Fruit fly (Drosophila melanogaster) whole organism, embryonic: Measurements from ENCODE around the gene HipHop.

Experiments
- B-H2 ChIP-seq: fragments of 200-800 bp; sonication (Bioruptor generic); optimal IDR thresholded peaks from 2 replicates; lab custom pipeline; 2018; ENCODE audit warnings: missing biosample characterization, mild to moderate bottlenecking, missing genetic modification characterization
- CG10979 ChIP-seq: fragments of 200-800 bp; sonication (Bioruptor generic); optimal IDR thresholded peaks from 2 replicates; lab custom pipeline; 2018; ENCODE audit warnings: missing biosample characterization, mild to moderate bottlenecking, missing genetic modification characterization, moderate library complexity
- CG1233 ChIP-seq: fragments of 200-800 bp; sonication (Bioruptor generic); optimal IDR thresholded peaks from 4 replicates; lab custom pipeline; 2018; ENCODE audit warnings: missing biosample characterization, mild to moderate bottlenecking, missing genetic modification characterization
- CG12942 ChIP-seq: fragments of 200-800 bp; sonication (Bioruptor generic); optimal IDR thresholded peaks from 3 replicates; lab custom pipeline; 2016; ENCODE audit warnings: missing biosample characterization, missing genetic modification characterization
- CG14710 ChIP-seq: fragments of 200-800 bp; sonication (Bioruptor generic); optimal IDR thresholded peaks from 3 replicates; lab custom pipeline; 2019; ENCODE audit warnings: missing biosample characterization, mild to moderate bottlenecking, missing genetic modification characterization, moderate library complexity
- CG15011 ChIP-seq: fragments of 200-800 bp; sonication (Bioruptor generic); optimal IDR thresholded peaks from 3 replicates; lab custom pipeline; 2018; ENCODE audit warnings: missing biosample characterization, mild to moderate bottlenecking, missing genetic modification characterization
- CG15514 ChIP-seq: fragments of 200-800 bp; sonication (Bioruptor generic); optimal IDR thresholded peaks from 3 replicates; lab custom pipeline; 2017; ENCODE audit warnings: missing biosample characterization, missing genetic modification characterization, mild to moderate bottlenecking, moderate library complexity, missing genetic modification reagents
- CG1602 ChIP-seq: fragments of 200-800 bp; sonication (Bioruptor generic); optimal IDR thresholded peaks from 3 replicates; lab custom pipeline; 2016; ENCODE audit warnings: missing biosample characterization, missing genetic modification characterization
- CG18262 ChIP-seq: fragments of 200-800 bp; optimal IDR thresholded peaks from 3 replicates; lab custom pipeline; 2019; ENCODE audit warnings: missing biosample characterization, mild to moderate bottlenecking, missing genetic modification characterization, moderate library complexity
- CG2116 ChIP-seq: fragments of 200-800 bp; sonication (Bioruptor generic); optimal IDR thresholded peaks from 3 replicates; lab custom pipeline; 2018; ENCODE audit warnings: missing biosample characterization, mild to moderate bottlenecking, missing genetic modification characterization
- CG2120 ChIP-seq: fragments of 200-800 bp; sonication (Bioruptor generic); optimal IDR thresholded peaks from 3 replicates; lab custom pipeline; 2016; ENCODE audit warnings: missing biosample characterization, missing genetic modification characterization
- CG3281 ChIP-seq: fragments of 200-800 bp; sonication (Bioruptor generic); optimal IDR thresholded peaks from 3 replicates; lab custom pipeline; 2017; ENCODE audit warnings: missing biosample characterization, mild to moderate bottlenecking, missing genetic modification characterization
- CG33213 ChIP-seq: fragments of 200-800 bp; sonication (Bioruptor generic); optimal IDR thresholded peaks from 3 replicates; lab custom pipeline; 2016; ENCODE audit warnings: missing biosample characterization, missing genetic modification characterization
- CG34376 ChIP-seq: fragments of 200-800 bp; sonication (Bioruptor generic); optimal IDR thresholded peaks from 2 replicates; lab custom pipeline; 2018; ENCODE audit warnings: missing biosample characterization, mild to moderate bottlenecking, missing genetic modification characterization
- CG3995 ChIP-seq: fragments of 200-800 bp; sonication (Bioruptor generic); optimal IDR thresholded peaks from 3 replicates; lab custom pipeline; 2016; ENCODE audit warnings: missing biosample characterization, missing genetic modification characterization
- CG6813 ChIP-seq: fragments of 200-800 bp; sonication (Bioruptor generic); optimal IDR thresholded peaks from 2 replicates; lab custom pipeline; 2017; ENCODE audit warnings: missing biosample characterization, missing genetic modification characterization, mild to moderate bottlenecking, moderate library complexity, missing genetic modification reagents
- CG9932 ChIP-seq: fragments of 200-800 bp; sonication (Bioruptor generic); IDR thresholded peaks from 2 replicates; pipeline ENCODE4 v1.3.6; 2022; ENCODE audit warnings: missing biosample characterization, missing genetic modification characterization
- NK7.1 ChIP-seq: fragments of 200-800 bp; sonication (Bioruptor generic); optimal IDR thresholded peaks from 3 replicates; lab custom pipeline; 2016; ENCODE audit warnings: missing biosample characterization, missing genetic modification characterization
- Neu2 ChIP-seq: fragments of 200-800 bp; sonication (Bioruptor generic); optimal IDR thresholded peaks from 3 replicates; lab custom pipeline; 2016; ENCODE audit warnings: missing biosample characterization, missing genetic modification characterization, borderline replicate concordance
- Ptx1 ChIP-seq: fragments of 200-800 bp; sonication (Bioruptor generic); IDR thresholded peaks from 2 replicates; pipeline ENCODE4 v1.3.6; 2022; ENCODE audit warnings: missing biosample characterization, missing genetic modification characterization
- Side ChIP-seq: fragments of 200-800 bp; sonication (Bioruptor generic); optimal IDR thresholded peaks from 2 replicates; lab custom pipeline; 2016; ENCODE audit warnings: missing biosample characterization, missing genetic modification characterization
- Sry-δ ChIP-seq: fragments of 200-800 bp; sonication (Bioruptor generic); optimal IDR thresholded peaks from 2 replicates; lab custom pipeline; 2016; ENCODE audit warnings: missing biosample characterization, missing genetic modification characterization
- aop ChIP-seq: fragments of 200-800 bp; sonication (Bioruptor generic); IDR thresholded peaks from 2 replicates; pipeline ENCODE4 v1.3.6; 2022; ENCODE audit warnings: missing biosample characterization, missing genetic modification characterization
- crc ChIP-seq: fragments of 200-800 bp; sonication (Bioruptor generic); optimal IDR thresholded peaks from 2 replicates; lab custom pipeline; 2016; ENCODE audit warnings: missing biosample characterization, missing genetic modification characterization
- cwo ChIP-seq: fragments of 200-800 bp; sonication (Bioruptor generic); optimal IDR thresholded peaks from 3 replicates; lab custom pipeline; 2017; ENCODE audit warnings: missing biosample characterization, missing genetic modification characterization, mild to moderate bottlenecking, moderate library complexity, missing genetic modification reagents
- dimm ChIP-seq: fragments of 200-800 bp; sonication (Bioruptor generic); IDR thresholded peaks from 2 replicates; pipeline ENCODE4 v1.3.6; 2022; ENCODE audit warnings: missing biosample characterization, missing genetic modification characterization
- dm ChIP-seq: fragments of 200-800 bp; sonication (Bioruptor generic); optimal IDR thresholded peaks from 3 replicates; lab custom pipeline; 2016; ENCODE audit warnings: missing biosample characterization, missing genetic modification characterization
- fd102C ChIP-seq: fragments of 200-800 bp; sonication (Bioruptor generic); optimal IDR thresholded peaks from 2 replicates; lab custom pipeline; 2018; ENCODE audit warnings: missing biosample characterization, mild to moderate bottlenecking, missing genetic modification characterization, moderate library complexity
- grau ChIP-seq: fragments of 200-800 bp; optimal IDR thresholded peaks from 3 replicates; lab custom pipeline; 2019; ENCODE audit warnings: missing biosample characterization, mild to moderate bottlenecking, missing genetic modification characterization, moderate library complexity
- ind ChIP-seq: fragments of 200-800 bp; sonication (Bioruptor generic); optimal IDR thresholded peaks from 3 replicates; lab custom pipeline; 2016; ENCODE audit warnings: missing biosample characterization, missing genetic modification characterization
- kah ChIP-seq: fragments of 200-800 bp; sonication (Bioruptor generic); optimal IDR thresholded peaks from 2 replicates; lab custom pipeline; 2018; ENCODE audit warnings: missing biosample characterization, mild to moderate bottlenecking, missing genetic modification characterization
- knrl ChIP-seq: fragments of 200-800 bp; sonication (Bioruptor generic); IDR thresholded peaks from 3 replicates; pipeline ENCODE4 v1.3.6; 2022; ENCODE audit warnings: missing biosample characterization, missing genetic modification characterization; ENCODE audit not compliant: partially characterized antibody
- lab ChIP-seq: fragments of 200-800 bp; sonication (Bioruptor generic); optimal IDR thresholded peaks from 3 replicates; lab custom pipeline; 2017; ENCODE audit warnings: missing biosample characterization, missing genetic modification characterization, mild to moderate bottlenecking, moderate library complexity, missing genetic modification reagents
- nau ChIP-seq: fragments of 200-800 bp; sonication (Bioruptor generic); optimal IDR thresholded peaks from 3 replicates; lab custom pipeline; 2017; ENCODE audit warnings: missing biosample characterization, mild to moderate bottlenecking, missing genetic modification characterization, missing genetic modification reagents
- onecut ChIP-seq: fragments of 200-800 bp; sonication (Bioruptor generic); IDR thresholded peaks from 2 replicates; pipeline ENCODE4 v1.3.6; 2022; ENCODE audit warnings: missing biosample characterization, missing genetic modification characterization
- pho ChIP-seq: fragments of 200-800 bp; sonication (Bioruptor generic); optimal IDR thresholded peaks from 2 replicates; lab custom pipeline; 2016; ENCODE audit warnings: missing biosample characterization, missing genetic modification characterization
- phol ChIP-seq: fragments of 200-800 bp; sonication (Bioruptor generic); optimal IDR thresholded peaks from 3 replicates; lab custom pipeline; 2018; ENCODE audit warnings: missing biosample characterization, mild to moderate bottlenecking, missing genetic modification characterization, moderate library complexity
- ro ChIP-seq: fragments of 200-800 bp; sonication (Bioruptor generic); IDR thresholded peaks from 2 replicates; pipeline ENCODE4 v1.3.6; 2022; ENCODE audit warnings: missing biosample characterization, missing genetic modification characterization
- row ChIP-seq: fragments of 200-800 bp; sonication (Bioruptor generic); IDR thresholded peaks from 3 replicates; pipeline ENCODE4 v1.3.6; 2022; ENCODE audit warnings: missing biosample characterization, missing genetic modification characterization
- sens ChIP-seq: fragments of 200-800 bp; sonication (Bioruptor generic); peaks from one replicate; lab custom pipeline; 2016; ENCODE audit warnings: missing biosample characterization, missing genetic modification characterization
- sim ChIP-seq: fragments of 200-800 bp; sonication (Bioruptor generic); IDR thresholded peaks from 2 replicates; pipeline ENCODE4 v1.3.6; 2022; ENCODE audit warnings: missing biosample characterization, missing genetic modification characterization
- slou ChIP-seq: fragments of 200-800 bp; sonication (Bioruptor generic); optimal IDR thresholded peaks from 3 replicates; lab custom pipeline; 2016; ENCODE audit warnings: missing biosample characterization, missing genetic modification characterization
- sna ChIP-seq: fragments of 200-800 bp; sonication (Bioruptor generic); IDR thresholded peaks from 2 replicates; pipeline ENCODE4 v1.3.6; 2022; ENCODE audit warnings: missing biosample characterization, missing genetic modification characterization; ENCODE audit not compliant: partially characterized antibody
- sob ChIP-seq: fragments of 200-800 bp; sonication (Bioruptor generic); IDR thresholded peaks from 2 replicates; pipeline ENCODE4 v1.3.6; 2022; ENCODE audit warnings: missing biosample characterization, missing genetic modification characterization
- tll ChIP-seq, 2 experiments: fragments of 200-800 bp in 1 of 2; fragments of >200 bp in 1 of 2; sonication (Bioruptor generic) in 1 of 2; optimal IDR thresholded peaks; 2 replicates each; lab custom pipeline; 2017 to 2019; ENCODE audit warnings: missing biosample characterization in 2 of 2, missing genetic modification characterization in 2 of 2, mild to moderate bottlenecking in 1 of 2, moderate library complexity in 1 of 2
- unc-4 ChIP-seq: fragments of 200-800 bp; sonication (Bioruptor generic); IDR thresholded peaks from 2 replicates; pipeline ENCODE4 v1.3.6; 2022; ENCODE audit warnings: missing biosample characterization, missing genetic modification characterization; ENCODE audit not compliant: partially characterized antibody
- zen ChIP-seq: fragments of 200-800 bp; sonication (Bioruptor generic); optimal IDR thresholded peaks from 3 replicates; lab custom pipeline; 2018; ENCODE audit warnings: missing biosample characterization, mild to moderate bottlenecking, missing genetic modification characterization, moderate library complexity

Gene HipHop

DNA sequence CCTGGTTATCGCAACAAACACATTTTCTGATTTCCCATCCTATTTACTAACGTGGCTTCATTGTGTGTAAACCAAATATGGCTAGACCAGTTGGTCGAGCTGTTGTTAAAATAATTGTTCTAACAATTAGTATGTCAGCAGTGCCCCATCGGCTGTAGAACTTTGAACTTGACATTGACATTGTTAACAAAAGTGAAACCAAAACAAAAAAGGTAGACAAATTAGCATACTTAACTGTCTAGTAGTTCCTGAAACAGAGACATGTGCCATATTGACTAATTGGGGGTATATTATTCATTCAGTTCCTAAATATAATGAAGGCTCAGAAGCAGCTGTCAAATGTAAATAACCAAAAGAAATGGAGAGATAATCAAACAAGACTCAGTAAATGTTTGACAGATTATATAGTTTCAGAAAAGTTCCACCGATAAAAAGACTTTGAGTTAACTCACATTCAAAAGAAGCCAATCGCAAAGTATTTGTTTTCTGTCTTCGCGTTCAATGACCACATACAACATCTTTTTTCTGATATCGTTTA, 16.8 kb downstream of the HipHop start (continued):
- TF ChIP-seq CG14710 (tag; lab: Kevin White, UChicago), result peak; percentile 30
- no peak for TF ChIP-seq aop
- peak; percentile 71 for TF ChIP-seq Side (GFP tag; lab: Kevin White, UChicago)
- peak; percentile 39 for TF ChIP-seq cwo
- TF ChIP-seq NK7.1 (GFP tag; lab: Kevin White, UChicago), result peak; percentile 43
- TF ChIP-seq nau (GFP tag; lab: Kevin White, UChicago), result peak; percentile 16
- TF ChIP-seq sna, result no peak
- peak; percentile 41 for TF ChIP-seq CG15011
- peak; percentile 2 for TF ChIP-seq pho (GFP tag; lab: Kevin White, UChicago)
- TF ChIP-seq CG10979 (tag; lab: Kevin White, UChicago), result peak; percentile 17
- TF ChIP-seq sob (GFP tag; lab: Robert Waterston, UW), result no peak
- peak; percentile 56 for TF ChIP-seq CG6813 (GFP tag; lab: Kevin White, UChicago)
- peak; percentile 94 for TF ChIP-seq sens (GFP tag; lab: Kevin White, UChicago)
- peak; percentile 17 for TF ChIP-seq B-H2
- no peak for TF ChIP-seq Neu2 (GFP tag; lab: Kevin White, UChicago)
- no peak for TF ChIP-seq knrl (GFP tag; lab: Robert Waterston, UW)
- TF ChIP-seq unc-4, result no peak
- peak; percentile 26 for TF ChIP-seq crc
- TF ChIP-seq CG3281 (GFP tag; lab: Kevin White, UChicago), result peak; percentile 13
- peak; percentile 8 for TF ChIP-seq CG34376 (GFP tag; lab: Kevin White, UChicago)
- TF ChIP-seq row (GFP tag; lab: Robert Waterston, UW), result no peak
- TF ChIP-seq fd102C (GFP tag; lab: Kevin White, UChicago), result peak; percentile 4
- TF ChIP-seq CG1233 (GFP tag; lab: Kevin White, UChicago), result peak; percentile 58
- peak; percentile 23 for TF ChIP-seq lab
- no peak for TF ChIP-seq CG33213 (GFP tag; lab: Kevin White, UChicago)
- no peak for TF ChIP-seq dimm (GFP tag; lab: Robert Waterston, UW)
- TF ChIP-seq ind (GFP tag; lab: Kevin White, UChicago), result no peak
- peak; percentile 14 for TF ChIP-seq slou (GFP tag; lab: Kevin White, UChicago)
- peak; percentile 10 for TF ChIP-seq zen
- TF ChIP-seq sim (GFP tag; lab: Robert Waterston, UW), result no peak
- TF ChIP-seq CG15514 (GFP tag; lab: Kevin White, UChicago), result peak; percentile 37

DNA sequence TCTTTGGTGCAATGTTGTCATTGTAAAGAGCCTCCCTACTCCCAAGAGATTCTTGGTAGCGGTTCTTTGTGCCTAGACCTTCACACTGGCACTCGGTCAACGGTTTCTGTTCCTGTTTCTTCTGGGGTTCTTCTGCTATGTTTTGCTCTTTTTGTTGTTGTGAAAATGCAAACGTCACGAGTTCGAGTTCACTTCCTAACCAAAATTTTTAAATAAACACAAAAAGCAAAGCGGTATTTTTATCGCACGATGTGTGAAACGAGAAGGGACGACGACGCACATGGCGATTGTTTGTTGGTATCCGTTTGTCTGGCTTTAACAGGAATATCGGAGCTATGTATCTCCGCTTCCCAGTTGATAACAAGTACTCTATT, 19.0 kb downstream of the HipHop start:
- TF ChIP-seq tll (GFP tag; optimal IDR thresholded peaks at IDR 0.05; lab: Kevin White, UChicago) (peak in 1 of 2 experiments; percentile 85), zen (no peak)
- TF ChIP-seq, all 482 proteins: peak for 1

- TF ChIP-seq CG1602 (GFP tag; lab: Kevin White, UChicago) (peak; percentile 8), CG2116 (GFP tag; lab: Kevin White, UChicago) (no peak), CG12942 (GFP tag; lab: Kevin White, UChicago) (no peak), CG18262 (tag; lab: Kevin White, UChicago) (peak; percentile 39), grau (tag; lab: Kevin White, UChicago) (peak; percentile 1), Ptx1 (GFP tag; lab: Robert Waterston, UW) (no peak), CG9932 (GFP tag; lab: Robert Waterston, UW) (no peak), kah (GFP tag; lab: Kevin White, UChicago) (no peak), ro (GFP tag; lab: Robert Waterston, UW) (no peak), dm (GFP tag; lab: Kevin White, UChicago) (peak; percentile 28), unc-4 (no peak), CG3995 (GFP tag; lab: Kevin White, UChicago) (peak; percentile 2), Sry-δ (GFP tag; lab: Kevin White, UChicago) (peak; percentile 78), CG2120 (GFP tag; lab: Kevin White, UChicago) (peak; percentile 31), phol (peak; percentile 24), CG1233 (GFP tag; lab: Kevin White, UChicago) (peak; percentile 4), CG15514 (GFP tag; lab: Kevin White, UChicago) (peak; percentile 6), onecut (GFP tag; lab: Robert Waterston, UW) (peak; percentile 7; the same call in 1 of the 2 replicates)
Measured at dm6 chr3L:18840370-18841007, 19.5 kb downstream of the HipHop start.
